Fruit fly (Drosophila melanogaster): ENCODE measurements around the gene Ir75b.

Ir75b gene

dm6 chr3L:17817821-17818220 lies 2.2 kb downstream of the Ir75b start, which contains the start of gene Ir75a:
Gene Ir75a (minus strand): TSS chr3L:17817921.
- TF ChIP-seq psq (optimal IDR thresholded peaks at IDR 0.05) (no peak), insv (optimal IDR thresholded peaks at IDR 0.05) (no peak)

- TF ChIP-seq h (optimal IDR thresholded peaks at IDR 0.05) = no peak
- no peak for TF ChIP-seq Myc (optimal IDR thresholded peaks at IDR 0.05)
- no peak for TF ChIP-seq Sin3A (optimal IDR thresholded peaks at IDR 0.05)
- TF ChIP-seq insv (optimal IDR thresholded peaks at IDR 0.05) = no peak
- no peak for TF ChIP-seq ttk (optimal IDR thresholded peaks at IDR 0.05)
- TF ChIP-seq psq (optimal IDR thresholded peaks at IDR 0.05) = no peak
Measured at dm6 chr3L:17814036-17814435, 6.0 kb downstream of the Ir75b start, which contains the start of gene Cln3. Gene Cln3 (minus strand): TSS chr3L:17814119.

dm6 chr3L:17808597-17809213 lies 11.3 kb downstream of the Ir75b start, which contains the start of gene CG32191:
Gene CG32191 (minus strand): TSS chr3L:17809146.
- TF ChIP-seq ttk (optimal IDR thresholded peaks at IDR 0.05) (no peak), Sin3A (optimal IDR thresholded peaks at IDR 0.05) (no peak), insv (optimal IDR thresholded peaks at IDR 0.05) (no peak), psq (optimal IDR thresholded peaks at IDR 0.05) (no peak), Myc (optimal IDR thresholded peaks at IDR 0.05) (no peak), h (optimal IDR thresholded peaks at IDR 0.05) (no peak)

- no peak for TF ChIP-seq Myc (optimal IDR thresholded peaks at IDR 0.05)
- TF ChIP-seq Sin3A (optimal IDR thresholded peaks at IDR 0.05) = no peak
- TF ChIP-seq h (optimal IDR thresholded peaks at IDR 0.05) = no peak
- no peak for TF ChIP-seq insv (optimal IDR thresholded peaks at IDR 0.05)
- TF ChIP-seq ttk (optimal IDR thresholded peaks at IDR 0.05) = no peak
- TF ChIP-seq psq (optimal IDR thresholded peaks at IDR 0.05) = no peak
Measured at dm6 chr3L:17806357-17807025, 13.5 kb downstream of the Ir75b start, which contains the start of gene CG32187. Gene CG32187 (minus strand): TSS chr3L:17806365.

- TF ChIP-seq insv (optimal IDR thresholded peaks at IDR 0.05) (no peak), Myc (optimal IDR thresholded peaks at IDR 0.05) (no peak), ttk (optimal IDR thresholded peaks at IDR 0.05) (no peak), Sin3A (optimal IDR thresholded peaks at IDR 0.05) (no peak), psq (optimal IDR thresholded peaks at IDR 0.05) (no peak), h (optimal IDR thresholded peaks at IDR 0.05) (no peak)
Measured at dm6 chr3L:17804511-17804910, 15.5 kb downstream of the Ir75b start, which contains the start of gene ais. Gene ais (minus strand): TSS chr3L:17804715.

dm6 chr3L:17802107-17802506 lies 17.9 kb downstream of the Ir75b start, which contains the start of gene NUCB1:
Gene NUCB1 (minus strand): TSS chr3L:17802279.
- TF ChIP-seq insv (optimal IDR thresholded peaks at IDR 0.05) (no peak), h (optimal IDR thresholded peaks at IDR 0.05) (no peak), psq (optimal IDR thresholded peaks at IDR 0.05) (no peak), Myc (optimal IDR thresholded peaks at IDR 0.05) (no peak), Sin3A (optimal IDR thresholded peaks at IDR 0.05) (no peak), ttk (optimal IDR thresholded peaks at IDR 0.05) (no peak)

- TF ChIP-seq h (optimal IDR thresholded peaks at IDR 0.05) = no peak
Measured at dm6 chr3L:17797494-17797893, 22.5 kb downstream of the Ir75b start, which contains the start of gene CG42816. Gene CG42816 (minus strand): TSS chr3L:17797594.

dm6 chr3L:17791495-17791894 lies 28.5 kb downstream of the Ir75b start:
- TF ChIP-seq h (optimal IDR thresholded peaks at IDR 0.05) = no peak
- no peak for TF ChIP-seq ttk (optimal IDR thresholded peaks at IDR 0.05)
- TF ChIP-seq psq (optimal IDR thresholded peaks at IDR 0.05) = no peak
- TF ChIP-seq insv (optimal IDR thresholded peaks at IDR 0.05) = no peak
- TF ChIP-seq Sin3A (optimal IDR thresholded peaks at IDR 0.05) = no peak
- no peak for TF ChIP-seq Myc (optimal IDR thresholded peaks at IDR 0.05)

dm6 chr3L:17791467-17791494 lies 28.7 kb downstream of the Ir75b start, which contains the start of gene CG42815:
Gene CG42815 (minus strand): TSS chr3L:17791486.
- TF ChIP-seq Sin3A (optimal IDR thresholded peaks at IDR 0.05) (no peak), insv (optimal IDR thresholded peaks at IDR 0.05) (no peak), psq (optimal IDR thresholded peaks at IDR 0.05) (no peak), Myc (optimal IDR thresholded peaks at IDR 0.05) (no peak), h (optimal IDR thresholded peaks at IDR 0.05) (no peak), ttk (optimal IDR thresholded peaks at IDR 0.05) (no peak)

dm6 chr3L:17791067-17791466 lies 28.9 kb downstream of the Ir75b start:
- TF ChIP-seq Sin3A (optimal IDR thresholded peaks at IDR 0.05) = no peak
- TF ChIP-seq h (optimal IDR thresholded peaks at IDR 0.05) = no peak
- TF ChIP-seq ttk (optimal IDR thresholded peaks at IDR 0.05) = no peak
- TF ChIP-seq psq (optimal IDR thresholded peaks at IDR 0.05) = no peak
- no peak for TF ChIP-seq insv (optimal IDR thresholded peaks at IDR 0.05)
- TF ChIP-seq Myc (optimal IDR thresholded peaks at IDR 0.05) = no peak
